Worm (Caenorhabditis elegans): Measurements from ENCODE around the gene T14A8.2.

Gene T14A8.2

DNA sequence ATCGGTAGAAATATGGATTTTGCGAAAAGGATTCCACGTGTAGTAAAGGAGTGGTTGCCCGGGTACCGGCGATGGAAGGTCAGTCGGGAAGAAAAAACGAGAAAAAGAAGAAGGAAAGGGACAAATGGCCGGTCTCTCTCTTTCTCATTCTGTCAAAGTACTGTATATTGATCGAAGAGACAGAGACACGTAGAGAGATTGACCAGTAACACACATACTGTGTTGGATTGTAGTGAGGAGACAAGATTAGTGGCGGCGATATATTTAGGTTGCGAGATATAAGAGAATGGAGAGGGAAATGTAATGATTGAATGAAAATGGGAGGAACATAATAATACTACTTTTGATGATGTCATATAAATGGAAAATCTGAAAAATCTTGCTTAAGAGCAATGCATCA, 13.6 kb upstream of the T14A8.2 start:
- TF ChIP-seq nhr-23 (tag; optimal IDR thresholded peaks at IDR 0.05) (peak; percentile 85), hmg-11 (tag; optimal IDR thresholded peaks at IDR 0.05) (peak; percentile 27), nhr-11 (tag; optimal IDR thresholded peaks at IDR 0.05) (no peak), fos-1 (tag; optimal IDR thresholded peaks at IDR 0.05) (no peak), jun-1 (tag; optimal IDR thresholded peaks at IDR 0.05) (no peak), elt-2 (tag; optimal IDR thresholded peaks at IDR 0.05) (no peak), ceh-82 (tag; optimal IDR thresholded peaks at IDR 0.05) (no peak), nhr-25 (tag; optimal IDR thresholded peaks at IDR 0.05) (peak; percentile 61), ceh-28 (tag; optimal IDR thresholded peaks at IDR 0.05) (peak; percentile 60), pha-4 (tag; optimal IDR thresholded peaks at IDR 0.05) (peak; percentile 26), aly-2 (tag; optimal IDR thresholded peaks at IDR 0.05) (no peak), ztf-11 (tag; optimal IDR thresholded peaks at IDR 0.05) (no peak), mml-1 (tag; optimal IDR thresholded peaks at IDR 0.05) (no peak), elt-1 (tag; optimal IDR thresholded peaks at IDR 0.05) (no peak), nfya-1 (tag; optimal IDR thresholded peaks at IDR 0.05; ENCODE audit: insufficient read depth) (peak; percentile 19), skn-1 (tag; optimal IDR thresholded peaks at IDR 0.05) (no peak), fkh-2 (tag; optimal IDR thresholded peaks at IDR 0.05) (no peak)

DNA sequence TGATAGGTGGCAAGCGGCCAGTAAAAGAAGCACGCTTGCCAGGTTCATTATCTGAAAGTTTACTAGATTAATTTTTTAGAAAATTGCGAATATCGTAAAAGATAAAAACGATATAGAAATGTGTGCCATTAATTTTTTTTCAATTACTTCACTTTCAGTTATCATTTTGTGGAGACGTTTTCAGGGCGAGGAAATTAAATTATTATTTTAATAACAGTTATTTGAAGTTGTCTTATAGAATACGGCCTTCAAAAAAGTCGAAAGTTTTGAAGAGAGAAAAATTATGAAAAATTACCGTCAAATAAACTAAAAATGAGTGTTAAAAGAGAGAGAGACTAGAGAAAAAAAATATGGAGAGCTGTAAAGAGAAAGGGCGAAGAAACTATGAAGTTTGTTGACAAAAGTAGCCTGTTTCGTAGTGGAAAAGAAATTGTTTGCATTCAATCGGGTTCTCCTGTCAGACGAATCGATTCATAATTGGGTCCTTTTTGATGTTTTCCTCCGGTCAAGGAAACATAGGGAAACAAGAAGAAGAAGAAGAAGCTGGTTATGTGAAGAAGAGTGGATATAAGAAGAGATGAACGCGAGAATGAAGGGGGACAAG, 12.3 kb upstream of the T14A8.2 start, which contains the start of gene erp-44.2:
TSS of gene erp-44.2 (minus strand) at position 51 of the 604 bp plus-strand sequence.
- peak; percentile 93 for TF ChIP-seq pha-4 (tag; optimal IDR thresholded peaks at IDR 0.05)
- TF ChIP-seq elt-1 (tag; optimal IDR thresholded peaks at IDR 0.05): no peak

DNA sequence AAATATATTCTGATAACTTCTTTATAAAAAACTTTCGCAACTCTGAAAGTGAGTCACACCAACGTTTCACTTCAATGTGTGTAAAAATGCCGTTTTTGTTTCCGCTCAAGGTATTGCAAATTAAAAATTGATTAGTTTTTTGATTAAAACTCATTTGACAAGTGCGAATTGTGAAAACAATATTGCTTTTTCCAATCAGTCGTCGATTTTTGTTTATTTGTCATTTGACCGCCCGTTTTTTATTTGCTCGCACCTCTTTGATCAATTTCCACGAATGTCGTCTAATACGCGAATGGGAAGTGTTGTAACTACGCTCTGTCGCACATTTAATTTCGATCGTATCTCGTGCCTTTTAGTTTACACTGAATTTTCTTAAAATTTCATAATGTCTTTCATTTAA, 7.7 kb upstream of the T14A8.2 start, which contains the start of gene mvb-12:
TSS of gene mvb-12 (plus strand) at position 375 of the 400 bp plus-strand sequence.
- TF ChIP-seq hmg-11 (tag; optimal IDR thresholded peaks at IDR 0.05) (peak; percentile 23), snpc-4 (tag; optimal IDR thresholded peaks at IDR 0.05) (peak; percentile 38), nfya-1 (tag; optimal IDR thresholded peaks at IDR 0.05; ENCODE audit: insufficient read depth) (peak; percentile 42), lin-15B (tag; optimal IDR thresholded peaks at IDR 0.05) (peak; percentile 43), ceh-16 (tag; optimal IDR thresholded peaks at IDR 0.05) (no peak), pha-4 (tag; optimal IDR thresholded peaks at IDR 0.05) (peak; percentile 80), egl-5 (tag; optimal IDR thresholded peaks at IDR 0.05) (peak; percentile 57), elt-2 (tag; optimal IDR thresholded peaks at IDR 0.05) (peak; percentile 41), nhr-67 (tag; optimal IDR thresholded peaks at IDR 0.05) (no peak)

DNA sequence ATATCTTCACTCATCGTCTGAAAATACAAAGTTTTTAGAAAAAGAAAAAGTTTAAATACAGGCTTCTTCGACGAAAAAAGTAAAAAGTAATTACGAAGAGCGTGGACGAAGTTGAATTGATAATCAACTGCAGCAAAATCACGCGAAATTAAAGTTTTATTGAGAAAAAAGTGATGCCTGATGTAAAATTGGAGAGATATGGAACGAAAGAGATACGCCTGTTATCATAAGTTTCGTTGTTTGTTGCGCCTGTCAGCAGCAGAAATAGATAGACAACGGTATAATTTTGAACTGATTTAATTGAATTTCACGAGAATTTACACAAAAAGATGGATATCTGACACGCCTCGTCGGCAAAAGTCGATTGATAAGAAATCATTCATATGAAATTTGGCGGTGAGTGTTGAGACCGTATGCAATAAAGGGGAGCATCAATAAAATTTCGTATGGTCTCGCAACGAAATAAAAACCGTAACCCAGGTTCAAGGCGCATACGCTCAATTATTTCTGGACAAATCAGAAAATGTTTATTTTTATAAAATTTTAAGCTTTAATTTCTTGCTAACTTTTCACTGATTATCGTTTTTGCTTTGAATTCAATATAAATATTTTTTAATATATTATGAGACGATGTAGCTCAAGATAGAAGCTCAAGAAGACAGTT, 7.0 kb upstream of the T14A8.2 start, which contains the start of gene C06A6.4:
TSS of gene C06A6.4 (minus strand) at position 24 of the 664 bp plus-strand sequence.
- TF ChIP-seq lsy-12 (tag; optimal IDR thresholded peaks at IDR 0.05) (no peak), elt-2 (tag; optimal IDR thresholded peaks at IDR 0.05) (peak; percentile 83), mdl-1 (tag; optimal IDR thresholded peaks at IDR 0.05) (no peak), elt-1 (tag; optimal IDR thresholded peaks at IDR 0.05) (no peak)

DNA sequence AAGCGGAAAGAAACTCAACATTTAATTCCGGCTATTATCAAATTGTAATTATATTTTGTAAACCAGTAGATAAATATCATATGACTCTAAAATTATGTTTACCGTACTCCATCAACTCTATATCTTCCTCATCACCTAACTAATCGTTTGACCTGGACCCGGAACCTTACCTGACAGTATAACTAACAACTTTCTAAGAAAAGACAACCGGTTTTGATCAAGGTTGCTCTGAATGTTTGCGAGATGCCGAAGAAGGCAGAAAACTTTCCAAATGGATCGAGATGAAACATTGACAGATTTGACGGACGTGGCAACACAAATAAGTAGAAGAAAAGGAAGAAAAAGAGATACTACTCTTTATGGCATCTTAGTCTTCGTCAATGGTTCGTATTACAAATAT, 2.2 kb upstream of the T14A8.2 start:
- no peak for TF ChIP-seq mdl-1 (tag; optimal IDR thresholded peaks at IDR 0.05)
- TF ChIP-seq nhr-25 (tag; optimal IDR thresholded peaks at IDR 0.05): peak; percentile 16
- no peak for TF ChIP-seq skn-1 (tag; optimal IDR thresholded peaks at IDR 0.05)
- peak; percentile 53 for TF ChIP-seq nhr-23 (tag; optimal IDR thresholded peaks at IDR 0.05)
- no peak for TF ChIP-seq unc-62 (GFP tag; optimal IDR thresholded peaks at IDR 0.05)

DNA sequence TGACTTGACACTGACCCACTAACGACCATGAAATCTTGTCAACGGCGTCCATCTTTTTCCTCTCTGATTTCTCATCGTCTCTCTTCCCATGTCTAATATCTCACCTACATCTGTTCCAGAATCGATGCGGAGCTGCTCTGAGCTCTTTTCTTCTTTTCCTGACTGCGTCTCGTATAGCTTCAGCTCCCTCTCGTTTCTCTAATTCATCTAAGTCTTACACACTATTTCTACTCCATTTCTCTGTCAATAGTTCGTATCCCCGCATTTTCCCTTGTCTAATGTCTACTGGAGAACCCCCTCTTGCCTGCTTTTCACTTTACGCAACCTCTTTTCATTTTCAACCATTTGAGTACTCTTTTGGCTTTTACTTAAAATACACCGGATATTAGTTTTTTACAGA, 4.6 kb downstream of the T14A8.2 start, which contains the start of gene ric-3:
TSS of gene ric-3 (plus strand) at position 400 of the 400 bp plus-strand sequence.
- TF ChIP-seq eor-1 (tag; optimal IDR thresholded peaks at IDR 0.05) (no peak), pha-4 (tag; optimal IDR thresholded peaks at IDR 0.05) (peak; percentile 51), fos-1 (tag; optimal IDR thresholded peaks at IDR 0.05) (no peak), ama-1 (optimal IDR thresholded peaks at IDR 0.05) (no peak), ceh-16 (tag; optimal IDR thresholded peaks at IDR 0.05) (no peak), ceh-82 (tag; optimal IDR thresholded peaks at IDR 0.05) (no peak), unc-62 (GFP tag; optimal IDR thresholded peaks at IDR 0.05) (peak; percentile 44), hmg-11 (tag; optimal IDR thresholded peaks at IDR 0.05) (peak; percentile 90), nfya-1 (tag; optimal IDR thresholded peaks at IDR 0.05; ENCODE audit: insufficient read depth) (peak; percentile 81), lin-39 (tag; optimal IDR thresholded peaks at IDR 0.05) (peak; percentile 84), ztf-4 (tag; optimal IDR thresholded peaks at IDR 0.05) (no peak), mdl-1 (tag; optimal IDR thresholded peaks at IDR 0.05) (peak; percentile 29), jun-1 (tag; optimal IDR thresholded peaks at IDR 0.05) (no peak), ceh-28 (tag; optimal IDR thresholded peaks at IDR 0.05) (peak; percentile 58), lsy-12 (tag; optimal IDR thresholded peaks at IDR 0.05) (no peak), R02D3.7 (tag; optimal IDR thresholded peaks at IDR 0.05) (no peak), fkh-10 (GFP tag; optimal IDR thresholded peaks at IDR 0.05) (no peak), lin-15B (tag; optimal IDR thresholded peaks at IDR 0.05) (peak; percentile 42), snpc-4 (tag; optimal IDR thresholded peaks at IDR 0.05) (peak; percentile 40), mml-1 (tag; optimal IDR thresholded peaks at IDR 0.05) (no peak), zag-1 (tag; optimal IDR thresholded peaks at IDR 0.05) (no peak)

Data from whole organism, L3 larva.